Worm (Caenorhabditis elegans): ENCODE measurements around the gene F15B9.10.
A peak's percentile ranks its signal among the peaks of the same experiment; 100 is the strongest.

F15B9.10 gene

ce11 chrV:13006754-13007153 is 2.0 kb downstream of the F15B9.10 start:
- no peak for TF ChIP-seq ceh-28 (tag; optimal IDR thresholded peaks at IDR 0.05)
- no peak for TF ChIP-seq nhr-77 (tag; optimal IDR thresholded peaks at IDR 0.05)

DNA sequence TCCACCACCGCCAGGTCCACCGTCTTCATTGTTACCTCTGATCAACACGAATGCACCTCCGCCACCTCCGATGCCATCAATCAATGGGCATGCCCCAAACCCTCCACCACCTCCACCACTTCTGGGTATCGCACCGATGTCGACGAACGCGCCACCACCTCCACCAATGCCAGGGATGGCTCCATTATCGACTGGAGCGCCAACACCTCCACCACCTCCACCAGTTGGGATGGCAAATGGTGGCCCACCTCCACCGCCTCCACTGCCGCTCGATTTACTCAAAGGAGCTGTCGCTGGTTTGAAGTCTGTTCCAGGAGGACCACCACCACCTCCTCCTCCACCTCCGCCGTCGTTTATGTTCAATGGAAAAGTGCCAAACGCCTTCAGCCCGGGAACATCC is 4.4 kb downstream of the F15B9.10 start:
- TF ChIP-seq unc-39 (tag; optimal IDR thresholded peaks at IDR 0.05) (no peak), daf-12 (tag; optimal IDR thresholded peaks at IDR 0.05) (no peak)

DNA sequence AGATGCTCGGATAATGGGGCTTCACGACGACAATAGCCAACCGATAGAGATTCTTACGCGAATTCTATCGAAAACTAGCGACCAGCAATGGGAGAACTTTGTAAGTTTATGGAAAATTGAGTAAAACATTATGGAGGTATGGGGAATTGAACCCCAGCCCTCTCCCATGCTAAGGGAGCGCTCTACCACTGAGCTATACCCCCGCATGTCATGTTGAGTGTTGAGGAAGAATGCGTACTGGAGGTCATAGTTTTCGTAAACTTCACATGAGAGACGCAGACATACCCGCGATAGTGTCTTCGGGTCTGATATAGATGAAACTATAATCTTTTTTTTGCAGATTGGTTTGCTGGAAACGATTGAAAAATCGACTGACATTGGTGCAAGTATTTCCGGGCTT is 5.3 kb downstream of the F15B9.10 start:
- TF ChIP-seq snpc-4 (tag; optimal IDR thresholded peaks at IDR 0.05) (peak; percentile 36), fkh-10 (GFP tag; optimal IDR thresholded peaks at IDR 0.05) (no peak), unc-62 (GFP tag; optimal IDR thresholded peaks at IDR 0.05) (no peak), tbx-2 (tag; optimal IDR thresholded peaks at IDR 0.05) (peak; percentile 43), pha-4 (tag; optimal IDR thresholded peaks at IDR 0.05) (peak; percentile 66), ztf-11 (tag; optimal IDR thresholded peaks at IDR 0.05) (no peak), mdl-1 (tag; optimal IDR thresholded peaks at IDR 0.05) (no peak), elt-3 (tag; optimal IDR thresholded peaks at IDR 0.05) (no peak), jun-1 (tag; optimal IDR thresholded peaks at IDR 0.05) (peak; percentile 34), fos-1 (tag; optimal IDR thresholded peaks at IDR 0.05) (no peak), elt-1 (tag; optimal IDR thresholded peaks at IDR 0.05) (no peak), elt-2 (tag; optimal IDR thresholded peaks at IDR 0.05) (peak; percentile 61), ceh-9 (tag; optimal IDR thresholded peaks at IDR 0.05) (no peak), lin-39 (tag; optimal IDR thresholded peaks at IDR 0.05) (peak; percentile 85), daf-12 (tag; optimal IDR thresholded peaks at IDR 0.05) (no peak), egl-27 (tag; optimal IDR thresholded peaks at IDR 0.05) (no peak), nhr-23 (tag; optimal IDR thresholded peaks at IDR 0.05) (peak; percentile 41), mml-1 (tag; optimal IDR thresholded peaks at IDR 0.05) (no peak), eor-1 (tag; optimal IDR thresholded peaks at IDR 0.05) (no peak), lin-15B (tag; optimal IDR thresholded peaks at IDR 0.05) (peak; percentile 26), zag-1 (tag; optimal IDR thresholded peaks at IDR 0.05) (no peak), ceh-82 (tag; optimal IDR thresholded peaks at IDR 0.05) (no peak), pqm-1 (tag; optimal IDR thresholded peaks at IDR 0.05) (peak; percentile 9), egl-5 (tag; optimal IDR thresholded peaks at IDR 0.05) (no peak), nhr-12 (tag; optimal IDR thresholded peaks at IDR 0.05) (no peak), ceh-16 (tag; optimal IDR thresholded peaks at IDR 0.05) (no peak), nhr-25 (tag; optimal IDR thresholded peaks at IDR 0.05) (peak; percentile 75), nhr-77 (tag; optimal IDR thresholded peaks at IDR 0.05) (no peak), sea-2 (GFP tag; optimal IDR thresholded peaks at IDR 0.05) (no peak), R02D3.7 (tag; optimal IDR thresholded peaks at IDR 0.05) (no peak), nfya-1 (tag; optimal IDR thresholded peaks at IDR 0.05; ENCODE audit: insufficient read depth) (no peak), nhr-28 (tag; optimal IDR thresholded peaks at IDR 0.05) (no peak), ZK546.5 (tag; optimal IDR thresholded peaks at IDR 0.05) (no peak), nhr-76 (tag; optimal IDR thresholded peaks at IDR 0.05) (no peak), lsy-12 (tag; optimal IDR thresholded peaks at IDR 0.05) (peak; percentile 52), aly-2 (tag; optimal IDR thresholded peaks at IDR 0.05) (no peak), fkh-2 (tag; optimal IDR thresholded peaks at IDR 0.05) (no peak), skn-1 (tag; optimal IDR thresholded peaks at IDR 0.05) (peak; percentile 11), ceh-28 (tag; optimal IDR thresholded peaks at IDR 0.05) (no peak), hmg-11 (tag; optimal IDR thresholded peaks at IDR 0.05) (peak; percentile 88), ztf-4 (tag; optimal IDR thresholded peaks at IDR 0.05) (peak; percentile 2), nhr-11 (tag; optimal IDR thresholded peaks at IDR 0.05) (no peak), nhr-237 (tag; optimal IDR thresholded peaks at IDR 0.05) (no peak), nhr-43 (tag; optimal IDR thresholded peaks at IDR 0.05; ENCODE audit: poor library complexity, severe bottlenecking) (peak; percentile 89), unc-39 (tag; optimal IDR thresholded peaks at IDR 0.05) (no peak), ama-1 (optimal IDR thresholded peaks at IDR 0.05) (no peak), nhr-67 (tag; optimal IDR thresholded peaks at IDR 0.05) (no peak)

Measured in whole organism, L3 larva.